Worm (Caenorhabditis elegans) whole organism, L3 larva: ENCODE data around the gene aptf-4.

Source experiments
- aly-2 ChIP-seq: fragments of 150-350 bp; optimal IDR thresholded peaks from 2 replicates; lab custom pipeline; 2014; ENCODE audit warnings: missing biosample characterization, missing genetic modification characterization
- ceh-28 ChIP-seq: fragments of 150-350 bp; optimal IDR thresholded peaks from 2 replicates; lab custom pipeline; 2014; ENCODE audit warnings: missing biosample characterization, missing genetic modification reagents, missing genetic modification characterization
- hmg-11 ChIP-seq: sonication (generic microtip); optimal IDR thresholded peaks from 2 replicates; lab custom pipeline; 2016; ENCODE audit warnings: missing genetic modification characterization, missing compliant biosample characterization
- lin-15B ChIP-seq: fragments of 150-350 bp; optimal IDR thresholded peaks from 2 replicates; lab custom pipeline; 2014; ENCODE audit warnings: missing biosample characterization, missing genetic modification characterization
- nhr-237 ChIP-seq: fragments of 150-350 bp; optimal IDR thresholded peaks from 2 replicates; lab custom pipeline; 2014; ENCODE audit warnings: missing biosample characterization, missing genetic modification characterization
- pqm-1 ChIP-seq: fragments of 150-350 bp; optimal IDR thresholded peaks from 2 replicates; lab custom pipeline; 2017; ENCODE audit warnings: missing biosample characterization, missing genetic modification characterization, inconsistent platforms
- snpc-4 ChIP-seq: fragments of 150-350 bp; optimal IDR thresholded peaks from 2 replicates; lab custom pipeline; 2014; ENCODE audit warnings: missing biosample characterization, missing genetic modification characterization

DNA sequence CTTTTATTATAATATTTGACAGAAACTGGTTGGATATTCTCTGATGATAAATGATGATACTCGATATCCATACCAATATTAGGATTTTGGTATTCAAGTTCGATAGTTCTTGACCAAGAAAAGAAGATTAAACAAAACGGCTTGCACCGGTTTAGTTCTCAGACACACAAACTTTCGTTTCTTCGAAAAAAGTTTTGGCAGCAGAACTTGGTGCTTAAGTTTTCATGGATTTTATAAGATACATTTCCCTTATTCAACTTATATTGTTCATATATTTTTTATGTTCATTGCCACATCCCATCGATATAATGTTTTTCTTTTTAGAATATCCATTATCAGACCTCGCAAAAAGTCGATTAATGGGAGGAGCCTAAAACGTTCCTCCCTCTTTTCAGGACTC lies at the start of gene aptf-4:
- TF ChIP-seq aly-2 (tag; lab: Kevin White, UChicago) (no peak), ceh-28 (tag; lab: Kevin White, UChicago) (no peak), hmg-11 (tag; lab: Kevin White, UChicago) (no peak), lin-15B (no peak), nhr-237 (no peak), snpc-4 (tag; lab: Kevin White, UChicago) (no peak), pqm-1 (no peak)
